Worm (Caenorhabditis elegans): Measurements from ENCODE around the gene ins-3.

DNA sequence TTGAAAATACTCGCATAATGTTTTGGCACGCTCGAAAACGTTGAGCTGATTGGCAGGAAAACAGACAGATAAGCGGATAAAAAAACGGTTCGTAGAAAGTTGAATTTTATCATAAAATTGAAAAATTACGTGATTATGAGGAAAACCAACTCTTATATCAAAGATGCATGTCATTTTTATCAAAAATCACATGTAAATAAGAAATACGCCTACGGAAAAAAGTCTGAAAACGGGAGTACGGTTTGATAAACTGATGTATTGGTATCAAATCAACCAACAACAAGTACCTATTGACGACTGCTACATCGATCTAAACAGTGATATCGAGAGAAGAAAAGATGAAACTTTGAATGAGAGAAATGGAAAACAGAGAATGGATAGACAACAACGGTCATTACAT is 35.1 kb upstream of the ins-3 start:
- TF ChIP-seq efl-1 (GFP tag; optimal IDR thresholded peaks at IDR 0.05) = no peak
- TF ChIP-seq sea-2 (GFP tag; IDR thresholded peaks at IDR 0.05) = no peak
- no peak for TF ChIP-seq ekl-4 (GFP tag; IDR thresholded peaks at IDR 0.05)
- no peak for TF ChIP-seq aptf-2 (GFP tag; conservative IDR thresholded peaks at IDR 0.05)
